Worm (Caenorhabditis elegans) whole organism, late embryonic: Measurements from ENCODE around the gene F10E9.3.

Experiments
- elt-4 ChIP-seq: sonication (generic microtip); optimal IDR thresholded peaks from 2 replicates; lab custom pipeline; 2016; ENCODE audit warnings: missing genetic modification characterization, missing compliant biosample characterization
- pat-9 ChIP-seq: fragments of 200-800 bp; sonication (Bioruptor generic); optimal IDR thresholded peaks from 2 replicates; lab custom pipeline; 2018; ENCODE audit warnings: mild to moderate bottlenecking, missing genetic modification characterization, moderate library complexity, missing compliant biosample characterization

DNA sequence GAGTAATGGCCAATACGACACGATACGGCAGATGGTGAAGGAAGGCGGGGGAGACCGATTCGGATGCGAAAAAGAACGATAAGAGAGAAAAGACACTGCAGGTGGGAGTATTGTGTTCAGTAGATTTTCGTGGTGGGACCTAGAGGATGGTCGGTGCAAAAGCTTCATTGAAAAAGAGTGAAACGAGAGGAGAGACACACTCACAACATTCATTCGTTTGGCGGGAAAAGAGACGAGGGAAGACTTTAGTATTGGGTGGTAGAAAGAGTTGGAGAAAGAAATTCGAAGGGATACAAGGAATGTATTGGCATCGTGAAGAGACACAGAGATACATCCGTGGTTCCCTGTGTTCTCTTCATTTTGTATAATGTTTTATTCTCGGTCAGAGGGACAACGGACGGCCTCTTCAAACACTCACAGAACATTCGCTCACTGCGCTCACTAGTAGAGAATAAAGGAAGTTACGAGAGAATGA lies 45.6 kb downstream of the F10E9.3 start:
- TF ChIP-seq pat-9 (tag; lab: Kevin White, UChicago) (no peak), elt-4 (no peak)
